Worm (Caenorhabditis elegans): ENCODE data around the gene srg-67.

ce11 chrV:5439068-5439467 is 23.7 kb downstream of the srg-67 start, which contains the start of gene snpc-1.3:
- TF ChIP-seq dpl-1 (GFP tag; optimal IDR thresholded peaks at IDR 0.05) (no peak), fos-1 (tag; optimal IDR thresholded peaks at IDR 0.05) (no peak), ama-1 (optimal IDR thresholded peaks at IDR 0.05) (no peak), ceh-82 (tag; optimal IDR thresholded peaks at IDR 0.05) (no peak), zag-1 (tag; optimal IDR thresholded peaks at IDR 0.05) (no peak)

Data from whole organism, L4 larva.